Worm (Caenorhabditis elegans) whole organism, L1 larva: ENCODE results near the gene tric-1B.2.
A peak's percentile ranks its signal among the peaks of the same experiment; 100 is the strongest.

Experiments
- C04F5.9 ChIP-seq: sonication (generic microtip); optimal IDR thresholded peaks from 2 replicates; lab custom pipeline; 2016; ENCODE audit warnings: missing genetic modification characterization, missing compliant biosample characterization
- C34B4.2 ChIP-seq: sonication (generic microtip); optimal IDR thresholded peaks from 2 replicates; lab custom pipeline; 2017; ENCODE audit warnings: mild to moderate bottlenecking, missing genetic modification characterization, missing compliant biosample characterization
- Y116A8C.19 ChIP-seq: sonication (generic microtip); optimal IDR thresholded peaks from 2 replicates; lab custom pipeline; 2016; ENCODE audit warnings: missing compliant biosample characterization, missing genetic modification characterization, borderline replicate concordance
- aly-2 ChIP-seq: fragments of 150-350 bp; optimal IDR thresholded peaks from 2 replicates; lab custom pipeline; 2014; ENCODE audit warnings: missing biosample characterization, missing genetic modification characterization
- ama-1 ChIP-seq: fragments of 150-350 bp; optimal IDR thresholded peaks from 2 replicates; lab custom pipeline; 2014
- ceh-63 ChIP-seq: fragments of 200-800 bp; sonication (Bioruptor generic); optimal IDR thresholded peaks from 2 replicates; lab custom pipeline; 2018; ENCODE audit warnings: mild to moderate bottlenecking, missing genetic modification characterization, missing compliant biosample characterization
- ceh-88 ChIP-seq: fragments of 200-800 bp; sonication (Bioruptor generic); IDR thresholded peaks from 2 replicates; pipeline ENCODE4 v1.3.6; 2022; ENCODE audit warnings: missing genetic modification characterization, missing compliant biosample characterization
- efl-1 ChIP-seq, 4 experiments: fragments of 150-350 bp; optimal IDR thresholded peaks in 3 of 4; peaks in 1 of 4; 1 replicate in 1 of 4; 2 replicates in 3 of 4; lab custom pipeline; 2014; ENCODE audit warnings: missing biosample characterization in 2 of 4, missing genetic modification characterization in 2 of 4, missing genetic modification reagents in 2 of 4
- efl-3 ChIP-seq: fragments of 200-800 bp; sonication (Bioruptor generic); optimal IDR thresholded peaks from 2 replicates; lab custom pipeline; 2018; ENCODE audit warnings: mild to moderate bottlenecking, missing genetic modification characterization, missing compliant biosample characterization
- egl-27 ChIP-seq, 2 experiments: fragments of 150-350 bp in 1 of 2; sonication (generic microtip); optimal IDR thresholded peaks; 3 replicates each; lab custom pipeline; 2017 to 2018; ENCODE audit warnings: missing biosample characterization in 2 of 2, missing genetic modification characterization in 2 of 2, missing genetic modification reagents in 2 of 2
- elt-2 ChIP-seq: sonication (generic microtip); optimal IDR thresholded peaks from 2 replicates; lab custom pipeline; 2016; ENCODE audit warnings: missing genetic modification characterization, mild to moderate bottlenecking, inconsistent platforms, missing compliant biosample characterization, missing genetic modification reagents
- elt-3 ChIP-seq, 6 experiments: fragments of 150-350 bp in 1 of 6; sonication (generic microtip); optimal IDR thresholded peaks; 2 replicates each; lab custom pipeline; 2017 to 2018; ENCODE audit warnings: missing biosample characterization in 6 of 6, missing genetic modification characterization in 6 of 6, inconsistent platforms in 1 of 6
- fkh-10 ChIP-seq: sonication (generic microtip); optimal IDR thresholded peaks from 2 replicates; lab custom pipeline; 2017; ENCODE audit warnings: missing biosample characterization, missing genetic modification reagents, missing genetic modification characterization
- fkh-4 ChIP-seq: sonication (generic microtip); optimal IDR thresholded peaks from 2 replicates; lab custom pipeline; 2016; ENCODE audit warnings: missing compliant biosample characterization, missing genetic modification characterization, borderline replicate concordance
- fkh-8 ChIP-seq: sonication (generic microtip); optimal IDR thresholded peaks from 2 replicates; lab custom pipeline; 2016; ENCODE audit warnings: mild to moderate bottlenecking, missing genetic modification characterization, missing compliant biosample characterization
- fos-1 ChIP-seq: fragments of 150-350 bp; optimal IDR thresholded peaks from 2 replicates; lab custom pipeline; 2014; ENCODE audit warnings: missing biosample characterization, missing genetic modification characterization
- grh-1 ChIP-seq: fragments of 200-800 bp; sonication (Bioruptor generic); IDR thresholded peaks from 2 replicates; pipeline ENCODE4 v1.3.6; 2022; ENCODE audit warnings: missing genetic modification reagents, missing genetic modification characterization, missing compliant biosample characterization
- hlh-17 ChIP-seq: fragments of 200-800 bp; sonication (Bioruptor generic); optimal IDR thresholded peaks from 2 replicates; lab custom pipeline; 2018; ENCODE audit warnings: missing genetic modification characterization, mild to moderate bottlenecking, missing compliant biosample characterization, moderate library complexity, borderline replicate concordance
- hpl-2 ChIP-seq: fragments of 150-350 bp; optimal IDR thresholded peaks from 2 replicates; lab custom pipeline; 2014; ENCODE audit warnings: missing biosample characterization, missing genetic modification reagents, missing genetic modification characterization
- jun-1 ChIP-seq: fragments of 150-350 bp; optimal IDR thresholded peaks from 2 replicates; lab custom pipeline; 2014; ENCODE audit warnings: missing biosample characterization, missing genetic modification reagents, missing genetic modification characterization
- lin-13 ChIP-seq: fragments of 150-350 bp; optimal IDR thresholded peaks from 2 replicates; lab custom pipeline; 2014; ENCODE audit warnings: missing biosample characterization, missing genetic modification reagents, missing genetic modification characterization
- lin-14 ChIP-seq: fragments of 200-800 bp; sonication (Bioruptor generic); optimal IDR thresholded peaks from 2 replicates; lab custom pipeline; 2018; ENCODE audit warnings: mild to moderate bottlenecking, missing genetic modification characterization, moderate library complexity, missing compliant biosample characterization
- lin-15B ChIP-seq: fragments of 150-350 bp; sonication (generic microtip); optimal IDR thresholded peaks from 3 replicates; lab custom pipeline; 2014; ENCODE audit warnings: missing biosample characterization, missing genetic modification characterization
- lin-39 ChIP-seq: fragments of 150-350 bp; optimal IDR thresholded peaks from 2 replicates; lab custom pipeline; 2014; ENCODE audit warnings: missing biosample characterization, missing genetic modification reagents, missing genetic modification characterization
- lir-3 ChIP-seq: sonication (generic microtip); optimal IDR thresholded peaks from 2 replicates; lab custom pipeline; 2016; ENCODE audit warnings: mild to moderate bottlenecking, missing genetic modification characterization, moderate library complexity, missing compliant biosample characterization; ENCODE audit not compliant: poor library complexity
- lsy-2 ChIP-seq, 2 experiments: fragments of 150-350 bp; optimal IDR thresholded peaks; 2 replicates each; lab custom pipeline; 2014; ENCODE audit warnings: missing biosample characterization in 2 of 2, missing genetic modification characterization in 2 of 2
- mab-9 ChIP-seq: fragments of 200-800 bp; sonication (Bioruptor generic); IDR thresholded peaks from 2 replicates; pipeline ENCODE4 v1.3.6; 2022; ENCODE audit warnings: missing genetic modification reagents, missing genetic modification characterization, missing compliant biosample characterization
- mdl-1 ChIP-seq, 2 experiments: fragments of 150-350 bp; optimal IDR thresholded peaks; 2 replicates each; lab custom pipeline; 2014 to 2017; ENCODE audit warnings: missing biosample characterization in 2 of 2, missing genetic modification characterization in 2 of 2, inconsistent platforms in 1 of 2
- nhr-11 ChIP-seq: fragments of 150-350 bp; optimal IDR thresholded peaks from 2 replicates; lab custom pipeline; 2014; ENCODE audit warnings: missing biosample characterization, missing genetic modification characterization
- nhr-12 ChIP-seq: sonication (generic microtip); optimal IDR thresholded peaks from 2 replicates; lab custom pipeline; 2017; ENCODE audit warnings: missing biosample characterization, missing genetic modification characterization
- nhr-237 ChIP-seq: fragments of 150-350 bp; optimal IDR thresholded peaks from 2 replicates; lab custom pipeline; 2014; ENCODE audit warnings: missing biosample characterization, missing genetic modification characterization
- nhr-28 ChIP-seq: fragments of 150-350 bp; optimal IDR thresholded peaks from 2 replicates; lab custom pipeline; 2014; ENCODE audit warnings: missing biosample characterization, missing genetic modification characterization
- nhr-47 ChIP-seq: sonication (generic microtip); optimal IDR thresholded peaks from 2 replicates; lab custom pipeline; 2016; ENCODE audit warnings: mild to moderate bottlenecking, missing genetic modification characterization, moderate library complexity, missing compliant biosample characterization
- nhr-71 ChIP-seq: sonication (generic microtip); optimal IDR thresholded peaks from 2 replicates; lab custom pipeline; 2016; ENCODE audit warnings: mild to moderate bottlenecking, missing genetic modification characterization, moderate library complexity, missing compliant biosample characterization
- nhr-76 ChIP-seq: sonication (generic microtip); optimal IDR thresholded peaks from 2 replicates; lab custom pipeline; 2017; ENCODE audit warnings: missing biosample characterization, missing genetic modification characterization
- nhr-84 ChIP-seq: sonication (generic microtip); optimal IDR thresholded peaks from 2 replicates; lab custom pipeline; 2017; ENCODE audit warnings: missing biosample characterization, missing genetic modification characterization
- pag-3 ChIP-seq: sonication (generic microtip); optimal IDR thresholded peaks from 2 replicates; lab custom pipeline; 2017; ENCODE audit warnings: missing genetic modification characterization, mild to moderate bottlenecking, missing compliant biosample characterization, antibody characterized with exemption, borderline replicate concordance; ENCODE audit not compliant: insufficient read depth
- snpc-4 ChIP-seq: fragments of 150-350 bp; optimal IDR thresholded peaks from 2 replicates; lab custom pipeline; 2014; ENCODE audit warnings: missing biosample characterization, missing genetic modification characterization
- snu-23 ChIP-seq: sonication (generic microtip); optimal IDR thresholded peaks from 2 replicates; lab custom pipeline; 2016; ENCODE audit warnings: missing genetic modification characterization, missing compliant biosample characterization
- sptf-1 ChIP-seq: fragments of 150-350 bp; optimal IDR thresholded peaks from 2 replicates; lab custom pipeline; 2014; ENCODE audit warnings: missing biosample characterization, missing genetic modification characterization
- sup-37 ChIP-seq: fragments of 200-800 bp; sonication (Bioruptor generic); optimal IDR thresholded peaks from 2 replicates; lab custom pipeline; 2018; ENCODE audit warnings: mild to moderate bottlenecking, missing genetic modification characterization, missing compliant biosample characterization
- swsn-7 ChIP-seq: sonication (generic microtip); optimal IDR thresholded peaks from 2 replicates; lab custom pipeline; 2016; ENCODE audit warnings: missing genetic modification characterization, missing compliant biosample characterization
- tbx-2 ChIP-seq: sonication (generic microtip); optimal IDR thresholded peaks from 2 replicates; lab custom pipeline; 2016; ENCODE audit warnings: missing genetic modification characterization, missing compliant biosample characterization
- tlp-1 ChIP-seq: fragments of 150-350 bp; optimal IDR thresholded peaks from 2 replicates; lab custom pipeline; 2014; ENCODE audit warnings: missing biosample characterization, missing genetic modification characterization
- unc-30 ChIP-seq: sonication (generic microtip); optimal IDR thresholded peaks from 2 replicates; lab custom pipeline; 2017; ENCODE audit warnings: missing biosample characterization, missing genetic modification characterization
- unc-62 ChIP-seq: fragments of 150-350 bp; optimal IDR thresholded peaks from 2 replicates; lab custom pipeline; 2014; ENCODE audit warnings: missing biosample characterization, missing genetic modification reagents, missing genetic modification characterization
- unc-98 ChIP-seq: fragments of 200-800 bp; sonication (Bioruptor generic); IDR thresholded peaks from 2 replicates; pipeline ENCODE4 v1.3.6; 2022; ENCODE audit warnings: missing genetic modification characterization, missing compliant biosample characterization
- xbp-1 ChIP-seq: sonication (generic microtip); optimal IDR thresholded peaks from 2 replicates; lab custom pipeline; 2016; ENCODE audit warnings: missing genetic modification characterization, missing compliant biosample characterization
- zip-4 ChIP-seq: fragments of 200-800 bp; sonication (Bioruptor generic); optimal IDR thresholded peaks from 2 replicates; lab custom pipeline; 2018; ENCODE audit warnings: mild to moderate bottlenecking, missing genetic modification characterization, moderate library complexity, missing compliant biosample characterization
- ztf-11 ChIP-seq, 2 experiments: sonication (generic microtip); optimal IDR thresholded peaks; 2 replicates each; lab custom pipeline; 2016 to 2017; ENCODE audit warnings: missing genetic modification characterization in 2 of 2, missing biosample characterization in 1 of 2, missing compliant biosample characterization in 1 of 2

tric-1B.2 gene

ce11 chrII:12263971-12264554 is 15.1 kb downstream of the tric-1B.2 start, which contains the start of gene faxc-1 (continued):
- TF ChIP-seq hpl-2 (no peak), nhr-237 (tag; lab: Kevin White, UChicago) (no peak), ama-1 (lab: Kevin White, UChicago) (no peak), grh-1 (GFP tag; lab: Robert Waterston, UW) (no peak), nhr-28 (tag; lab: Kevin White, UChicago) (no peak), mab-9 (GFP tag; lab: Robert Waterston, UW) (no peak), lsy-2 (tag; optimal IDR thresholded peaks at IDR 0.05; lab: Kevin White, UChicago) (peak in 1 of 2 experiments; percentile 31), sptf-1 (tag; lab: Kevin White, UChicago) (no peak), fos-1 (no peak), snu-23 (GFP tag; lab: Kevin White, UChicago) (peak; percentile 37), pag-3 (peak; percentile 59), nhr-11 (no peak), snpc-4 (no peak), ztf-11 (tag; optimal IDR thresholded peaks at IDR 0.05; lab: Kevin White, UChicago) (no peak), nhr-12 (tag; lab: Kevin White, UChicago) (no peak), ceh-88 (no peak), unc-98 (GFP tag; lab: Robert Waterston, UW) (no peak), fkh-8 (no peak)

DNA sequence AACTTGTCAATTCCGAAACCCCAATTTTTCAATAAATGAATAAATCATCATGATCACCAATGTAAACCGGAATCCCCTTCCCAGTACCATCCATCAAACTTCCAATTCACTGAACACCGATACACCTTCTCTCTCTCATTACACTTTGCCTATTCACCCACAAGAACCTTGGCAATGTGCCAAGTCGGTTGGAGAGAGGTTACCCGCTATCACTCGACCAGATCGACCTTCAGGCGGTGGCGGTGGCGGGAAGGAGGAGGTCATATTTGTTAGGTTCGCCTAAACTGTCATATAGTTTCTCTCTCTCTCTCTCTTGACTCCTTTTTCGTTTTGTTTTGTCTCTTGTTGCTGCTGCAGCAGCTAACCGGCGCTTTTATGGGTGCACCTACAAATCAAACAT is 16.6 kb downstream of the tric-1B.2 start:
- TF ChIP-seq nhr-76 (tag; lab: Kevin White, UChicago) (no peak), lin-13 (no peak), unc-62 (GFP tag; lab: Kevin White, UChicago) (no peak), tbx-2 (no peak), unc-98 (GFP tag; lab: Robert Waterston, UW) (no peak), hlh-17 (no peak), egl-27 (tag; optimal IDR thresholded peaks at IDR 0.05; lab: Kevin White, UChicago) (peak in 1 of 2 experiments; percentile 20), sup-37 (GFP tag; lab: Kevin White, UChicago) (no peak), nhr-71 (tag; lab: Kevin White, UChicago) (peak; percentile 51), elt-3 (tag; optimal IDR thresholded peaks at IDR 0.05; lab: Kevin White, UChicago) (peak in 4 of 6 experiments; percentile 19 to 56 (median 48)), efl-1 (optimal IDR thresholded peaks at IDR 0.05; lab: Kevin White, UChicago) (peak in 1 of 2 experiments; percentile 9), efl-1 (GFP tag; optimal IDR thresholded peaks at IDR 0.05 in 1 of 2; lab: Kevin White, UChicago) (no peak), unc-30 (tag; lab: Kevin White, UChicago) (no peak), xbp-1 (tag; lab: Kevin White, UChicago) (peak; percentile 12), sptf-1 (tag; lab: Kevin White, UChicago) (no peak), elt-2 (no peak), nhr-47 (tag; lab: Kevin White, UChicago) (peak; percentile 33), tlp-1 (tag; lab: Kevin White, UChicago) (no peak), nhr-84 (tag; lab: Kevin White, UChicago) (no peak), fkh-4 (no peak), zip-4 (GFP tag; lab: Kevin White, UChicago) (no peak), efl-3 (GFP tag; lab: Kevin White, UChicago) (no peak), nhr-11 (no peak), fkh-10 (GFP tag; lab: Kevin White, UChicago) (no peak), mdl-1 (tag; optimal IDR thresholded peaks at IDR 0.05; lab: Kevin White, UChicago) (no peak), swsn-7 (tag; lab: Kevin White, UChicago) (no peak), ceh-63 (GFP tag; lab: Kevin White, UChicago) (no peak), lir-3 (tag; lab: Kevin White, UChicago) (no peak), jun-1 (peak; percentile 16), Y116A8C.19 (tag; lab: Kevin White, UChicago) (no peak), ztf-11 (tag; optimal IDR thresholded peaks at IDR 0.05; lab: Kevin White, UChicago) (no peak), C34B4.2 (tag; lab: Kevin White, UChicago) (no peak), ama-1 (lab: Kevin White, UChicago) (no peak), lin-14 (GFP tag; lab: Kevin White, UChicago) (peak; percentile 75), C04F5.9 (no peak), aly-2 (tag; lab: Kevin White, UChicago) (no peak), lin-39 (tag; lab: Kevin White, UChicago) (no peak), hpl-2 (no peak), lin-15B (tag; lab: Kevin White, UChicago) (no peak)
